Worm (Caenorhabditis elegans) whole organism, L4/young adult: ENCODE results near the gene nhr-146.

Source experiments
- W03F9.2 ChIP-seq: fragments of 150-350 bp; optimal IDR thresholded peaks from 2 replicates; lab custom pipeline; 2014; ENCODE audit warnings: missing biosample characterization, missing genetic modification characterization
- dao-5 ChIP-seq: sonication (generic microtip); optimal IDR thresholded peaks from 2 replicates; lab custom pipeline; 2016; ENCODE audit warnings: missing genotype, missing genetic modification characterization, moderate library complexity, missing compliant biosample characterization
- him-1 ChIP-seq: sonication (generic microtip); optimal IDR thresholded peaks from 2 replicates; lab custom pipeline; 2016; ENCODE audit warnings: missing genotype, missing genetic modification reagents, missing genetic modification characterization, missing compliant biosample characterization

Gene nhr-146

ce11 chrIV:1679227-1679626 lies 52.6 kb downstream of the nhr-146 start:
- no peak for TF ChIP-seq W03F9.2 (tag; lab: Kevin White, UChicago)
- TF ChIP-seq him-1 = no peak
- no peak for TF ChIP-seq dao-5 (tag; lab: Kevin White, UChicago)
